Worm (Caenorhabditis elegans) whole organism, L4/young adult: Measurements from ENCODE around the gene srg-66.

ENCODE experiments used
- W03F9.2 ChIP-seq: fragments of 150-350 bp; optimal IDR thresholded peaks from 2 replicates; lab custom pipeline; 2014; ENCODE audit warnings: missing biosample characterization, missing genetic modification characterization
- dao-5 ChIP-seq: sonication (generic microtip); optimal IDR thresholded peaks from 2 replicates; lab custom pipeline; 2016; ENCODE audit warnings: missing genotype, missing genetic modification characterization, moderate library complexity, missing compliant biosample characterization
- him-1 ChIP-seq: sonication (generic microtip); optimal IDR thresholded peaks from 2 replicates; lab custom pipeline; 2016; ENCODE audit warnings: missing genotype, missing genetic modification reagents, missing genetic modification characterization, missing compliant biosample characterization

DNA sequence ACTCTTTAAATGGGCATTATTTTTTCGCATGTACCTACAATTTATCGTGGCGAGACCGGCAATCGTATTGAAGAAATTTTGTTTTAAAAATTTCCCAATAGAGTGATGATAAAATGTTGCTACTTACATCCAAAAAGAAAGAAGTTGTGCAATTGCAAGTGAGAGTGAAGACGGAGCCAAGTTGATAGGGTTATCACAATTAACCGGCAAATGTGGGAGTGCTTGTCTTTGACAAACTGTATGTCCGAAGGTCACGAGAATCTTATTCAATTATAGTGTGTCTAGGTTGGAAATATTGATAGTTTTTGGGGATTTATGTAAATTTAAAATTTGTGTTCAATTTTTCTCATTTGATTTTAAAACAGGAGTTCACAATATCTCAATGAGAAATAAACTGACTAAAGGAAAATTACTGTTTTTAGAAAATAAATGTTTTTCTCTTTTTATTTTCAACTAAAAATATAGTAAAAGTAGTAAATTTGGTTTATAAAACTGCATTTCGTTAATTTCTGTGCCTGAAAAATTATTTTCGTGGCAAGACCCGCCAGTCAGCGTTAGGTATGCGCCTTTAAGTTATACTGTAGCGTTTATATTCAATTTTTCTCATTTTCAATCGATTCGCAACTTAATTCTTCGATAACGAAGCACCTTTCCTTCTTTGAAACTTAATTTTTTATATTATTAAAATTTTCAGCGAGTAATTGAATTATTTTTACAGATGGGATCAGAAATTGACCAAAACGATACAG is 31.6 kb upstream of the srg-66 start, which contains the start of the genes hpo-15 and mms-19:
- TF ChIP-seq him-1 (no peak), W03F9.2 (tag; lab: Kevin White, UChicago) (no peak), dao-5 (tag; lab: Kevin White, UChicago) (no peak)
